Fruit fly (Drosophila melanogaster): ENCODE measurements around the gene Obp83a.

Obp83a gene

dm6 chr3R:6007123-6008000 is 32.3 kb upstream of the Obp83a start (continued):
- TF ChIP-seq CG34224 (GFP tag; IDR thresholded peaks at IDR 0.05; ENCODE audit: partially characterized antibody) (peak; percentile 49; the same call in 2 of the 3 replicates), B-H2 (GFP tag; optimal IDR thresholded peaks at IDR 0.05) (peak; percentile 47), chm (GFP tag; IDR thresholded peaks at IDR 0.05) (peak; percentile 71; the same call in 1 of the 2 replicates), Hand (GFP tag; optimal IDR thresholded peaks at IDR 0.05) (peak; percentile 24), Rfx (GFP tag; IDR thresholded peaks at IDR 0.05) (peak; percentile 37; the same call in 1 of the 2 replicates), Stat92E (GFP tag; optimal IDR thresholded peaks at IDR 0.05) (peak in 1 of 3 experiments; percentile 3), CG32767 (GFP tag; IDR thresholded peaks at IDR 0.05) (peak; percentile 92), Fer1 (GFP tag; optimal IDR thresholded peaks at IDR 0.05) (peak; percentile 41), pita (GFP tag; optimal IDR thresholded peaks at IDR 0.05) (no peak), zen (tag; optimal IDR thresholded peaks at IDR 0.05) (peak; percentile 40), NFAT (GFP tag; IDR thresholded peaks at IDR 0.05) (peak; percentile 60; the same call in 1 of the 2 replicates), br (optimal IDR thresholded peaks at IDR 0.05) (no peak), CG34422 (GFP tag; IDR thresholded peaks at IDR 0.05) (peak; percentile 58; the same call in 1 of the 3 replicates), Hey (tag; optimal IDR thresholded peaks at IDR 0.05) (peak; percentile 35), Nf-YC (tag; optimal IDR thresholded peaks at IDR 0.05) (peak; percentile 40), HmgZ (tag; optimal IDR thresholded peaks at IDR 0.05) (peak; percentile 81), her (GFP tag; optimal IDR thresholded peaks at IDR 0.05) (peak; percentile 26), slbo (GFP tag; IDR thresholded peaks at IDR 0.05) (peak; percentile 26; the same call in 1 of the 2 replicates), Nf-YB (GFP tag; optimal IDR thresholded peaks at IDR 0.05) (peak; percentile 1), sob (GFP tag; IDR thresholded peaks at IDR 0.05) (peak; percentile 51; the same call in 1 of the 2 replicates), CTCF (GFP tag; optimal IDR thresholded peaks at IDR 0.05) (no peak), jumu (GFP tag; optimal IDR thresholded peaks at IDR 0.05) (no peak), zfh1 (GFP tag; IDR thresholded peaks at IDR 0.05) (no peak), CG7987 (GFP tag; optimal IDR thresholded peaks at IDR 0.05) (peak; percentile 17), sug (tag; optimal IDR thresholded peaks at IDR 0.05) (peak; percentile 50), ftz-f1 (GFP tag; optimal IDR thresholded peaks at IDR 0.05) (peak; percentile 0), CG17568 (GFP tag; optimal IDR thresholded peaks at IDR 0.05) (no peak), Fer3 (tag; optimal IDR thresholded peaks at IDR 0.05) (peak; percentile 18), Bgb (GFP tag; IDR thresholded peaks at IDR 0.05; ENCODE audit: partially characterized antibody) (peak; percentile 50; the same call in 1 of the 2 replicates), row (GFP tag; IDR thresholded peaks at IDR 0.05) (peak; percentile 32; the same call in 1 of the 3 replicates), CG17361 (GFP tag; IDR thresholded peaks at IDR 0.05) (peak; percentile 40; the same call in 1 of the 3 replicates), cg (GFP tag; optimal IDR thresholded peaks at IDR 0.05) (peak; percentile 94), gro (GFP tag; optimal IDR thresholded peaks at IDR 0.05) (peak; percentile 73), psq (GFP tag; optimal IDR thresholded peaks at IDR 0.05) (peak; percentile 43), Mad (GFP tag; optimal IDR thresholded peaks at IDR 0.05) (no peak), CG1647 (GFP tag; optimal IDR thresholded peaks at IDR 0.05) (no peak), dpn (GFP tag; optimal IDR thresholded peaks at IDR 0.05) (no peak), Dll (GFP tag; IDR thresholded peaks at IDR 0.05; ENCODE audit: partially characterized antibody) (0 out of 4 replicates have a peak, but pooled peaks have one; percentile 32), E2f2 (GFP tag; IDR thresholded peaks at IDR 0.05) (no peak), CG17359 (tag; optimal IDR thresholded peaks at IDR 0.05) (peak; percentile 65), chinmo (GFP tag; IDR thresholded peaks at IDR 0.05; ENCODE audit: partially characterized antibody) (peak; percentile 76; the same call in 1 of the 4 replicates), rib (GFP tag; IDR thresholded peaks at IDR 0.05) (peak; percentile 64), btn (GFP tag; optimal IDR thresholded peaks at IDR 0.05) (no peak), ranshi (GFP tag; IDR thresholded peaks at IDR 0.05) (no peak), nerfin-1 (tag; optimal IDR thresholded peaks at IDR 0.05) (peak; percentile 78), z (GFP tag; IDR thresholded peaks at IDR 0.05) (0 out of 3 replicates have a peak, but pooled peaks have one; percentile 9), MTF-1 (GFP tag; optimal IDR thresholded peaks at IDR 0.05; ENCODE audit: borderline replicate concordance) (peak; percentile 33), HLHmδ (GFP tag; optimal IDR thresholded peaks at IDR 0.05) (peak; percentile 55)

All from whole organism, embryonic.